Fruit fly (Drosophila melanogaster): ENCODE measurements around the gene Or65c.

Or65c gene

DNA sequence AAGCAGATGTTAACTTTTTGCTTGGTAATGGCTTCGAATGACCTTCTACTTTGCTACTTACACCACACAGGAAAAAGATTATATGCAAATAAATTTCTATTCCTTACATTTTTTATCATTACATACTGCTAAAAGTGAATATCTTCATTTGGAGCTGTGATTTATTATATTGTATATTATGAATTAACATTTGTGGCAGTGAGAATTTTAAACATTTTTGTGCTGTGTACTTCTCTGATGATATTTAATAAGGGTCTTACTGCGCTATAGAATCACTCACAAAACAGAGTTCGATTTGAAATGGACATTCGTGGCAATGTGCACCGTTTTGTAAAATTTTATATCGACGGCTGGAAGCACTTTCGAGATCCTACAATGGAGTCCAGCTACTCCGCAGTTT lies at the start of gene Or65c:
Gene Or65c (plus strand): TSS at position 301 of the 400 bp plus-strand sequence.
- TF ChIP-seq noc (tag; optimal IDR thresholded peaks at IDR 0.05): no peak

- TF ChIP-seq noc (tag; optimal IDR thresholded peaks at IDR 0.05): no peak
Observed at dm6 chr3L:6285412-6285811, 42.0 kb upstream of the Or65c start.

DNA sequence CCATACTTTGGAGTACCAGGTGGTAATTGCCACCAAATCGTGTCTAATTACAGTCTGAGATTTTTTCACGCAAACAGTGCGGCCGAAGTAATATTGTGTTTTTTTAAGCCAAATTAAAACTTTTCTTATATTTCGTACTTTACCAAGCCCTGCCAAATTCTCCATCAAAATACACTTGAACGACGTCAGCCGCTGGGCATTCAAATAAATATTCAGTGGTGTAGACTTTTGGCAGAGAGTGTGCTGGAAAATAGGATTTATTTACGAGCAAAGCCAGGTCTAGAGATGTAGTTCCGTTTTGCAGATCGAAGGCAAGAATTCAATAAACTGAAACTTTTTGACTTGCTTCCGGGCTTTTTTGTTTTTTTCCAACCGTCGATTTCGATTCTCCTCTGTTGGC lies 30.8 kb upstream of the Or65c start:
- no peak for TF ChIP-seq noc (tag; optimal IDR thresholded peaks at IDR 0.05)

DNA sequence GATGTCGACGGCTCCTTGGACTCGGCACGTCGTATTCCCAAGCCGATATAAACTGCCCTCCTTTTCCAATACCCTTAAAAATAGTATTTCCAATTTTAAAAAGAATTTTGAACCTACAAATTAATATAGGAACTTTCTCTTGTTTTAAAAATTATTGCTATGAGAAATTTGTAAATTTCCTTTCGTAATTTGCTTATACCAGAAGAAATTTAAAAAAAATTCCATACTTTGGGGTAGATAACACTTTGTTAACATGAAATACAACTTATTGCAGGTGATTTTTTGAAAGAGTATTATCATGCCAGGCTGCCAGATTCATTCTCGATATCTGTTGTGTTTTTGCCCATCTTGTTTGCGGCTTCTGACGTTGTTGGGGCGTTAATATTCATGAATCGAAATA lies 24.9 kb upstream of the Or65c start:
- TF ChIP-seq noc (tag; optimal IDR thresholded peaks at IDR 0.05): no peak

dm6 chr3L:6304859-6305258 lies 22.5 kb upstream of the Or65c start:
- no peak for TF ChIP-seq noc (tag; optimal IDR thresholded peaks at IDR 0.05)

- TF ChIP-seq noc (tag; optimal IDR thresholded peaks at IDR 0.05): no peak
Observed at dm6 chr3L:6307298-6307697, 20.1 kb upstream of the Or65c start.

- TF ChIP-seq noc (tag; optimal IDR thresholded peaks at IDR 0.05): no peak
Observed at dm6 chr3L:6308596-6308995, 18.8 kb upstream of the Or65c start.

dm6 chr3L:6309726-6310125 lies 17.7 kb upstream of the Or65c start:
- TF ChIP-seq noc (tag; optimal IDR thresholded peaks at IDR 0.05): no peak

DNA sequence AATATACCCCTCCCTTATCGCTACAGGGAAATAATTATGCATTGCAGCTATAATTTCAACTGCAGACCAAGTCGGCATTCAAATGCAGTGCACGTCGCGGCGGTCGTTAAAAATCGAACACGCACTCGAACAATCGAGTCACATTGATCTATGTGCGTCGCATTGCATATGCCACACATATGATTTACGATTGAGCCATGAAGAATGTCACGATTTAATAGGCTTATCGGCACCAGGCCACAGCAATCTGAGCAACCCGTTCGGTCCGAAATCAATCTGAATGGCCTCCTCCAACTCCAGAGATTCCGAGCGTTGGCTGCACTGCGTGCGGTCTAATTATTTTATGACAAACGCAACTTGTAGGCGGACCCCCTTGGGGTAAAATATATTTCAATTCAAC lies 16.9 kb upstream of the Or65c start:
- TF ChIP-seq noc (tag; optimal IDR thresholded peaks at IDR 0.05): no peak

DNA sequence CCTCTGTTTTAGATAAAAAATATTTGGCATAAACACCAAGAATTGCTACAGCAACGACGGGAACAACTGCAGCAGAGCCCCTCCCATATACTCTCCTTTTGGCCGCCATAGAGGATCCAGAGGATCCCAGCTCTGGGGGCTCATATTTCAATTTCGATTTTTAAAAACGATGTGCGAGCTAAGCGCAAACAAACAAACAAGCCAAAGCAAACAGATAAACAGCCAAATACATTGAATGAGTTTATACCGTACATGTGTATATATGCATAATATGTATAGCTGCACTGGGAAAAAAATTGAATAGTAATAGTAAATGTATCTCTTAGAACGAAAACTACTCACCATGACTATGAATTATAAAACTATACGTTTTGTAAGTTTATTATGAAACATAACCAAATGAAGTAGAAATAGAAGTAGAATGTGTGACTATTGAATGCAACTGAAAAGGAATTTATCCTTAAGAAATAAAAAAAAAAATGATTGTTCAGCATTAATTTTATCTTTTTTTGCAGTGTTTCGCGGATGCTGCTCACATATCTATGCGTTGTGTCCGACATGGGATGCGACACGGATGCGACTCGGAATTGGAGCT lies 15.3 kb upstream of the Or65c start:
- no peak for TF ChIP-seq noc (tag; optimal IDR thresholded peaks at IDR 0.05)

DNA sequence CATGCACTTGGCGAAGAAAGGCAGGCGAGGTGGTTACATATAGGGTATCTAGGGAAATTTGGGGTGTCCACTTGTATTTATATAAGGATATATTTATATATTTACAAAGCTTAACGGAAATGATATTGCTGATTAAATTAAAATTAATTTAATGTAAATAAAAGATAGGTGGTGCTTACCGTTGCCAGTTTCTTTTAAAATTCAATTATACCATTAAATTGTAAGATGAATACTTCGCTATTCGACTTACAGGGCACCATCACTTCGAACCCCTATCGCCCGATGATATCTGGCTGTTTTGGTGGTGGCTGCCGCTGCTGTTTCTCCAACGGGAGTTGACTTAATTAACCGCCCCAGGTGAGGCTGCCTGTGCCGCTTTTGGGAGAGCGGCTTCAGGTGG lies 11.7 kb upstream of the Or65c start:
- no peak for TF ChIP-seq noc (tag; optimal IDR thresholded peaks at IDR 0.05)

dm6 chr3L:6317494-6317893 lies 9.9 kb upstream of the Or65c start:
- no peak for TF ChIP-seq noc (tag; optimal IDR thresholded peaks at IDR 0.05)

DNA sequence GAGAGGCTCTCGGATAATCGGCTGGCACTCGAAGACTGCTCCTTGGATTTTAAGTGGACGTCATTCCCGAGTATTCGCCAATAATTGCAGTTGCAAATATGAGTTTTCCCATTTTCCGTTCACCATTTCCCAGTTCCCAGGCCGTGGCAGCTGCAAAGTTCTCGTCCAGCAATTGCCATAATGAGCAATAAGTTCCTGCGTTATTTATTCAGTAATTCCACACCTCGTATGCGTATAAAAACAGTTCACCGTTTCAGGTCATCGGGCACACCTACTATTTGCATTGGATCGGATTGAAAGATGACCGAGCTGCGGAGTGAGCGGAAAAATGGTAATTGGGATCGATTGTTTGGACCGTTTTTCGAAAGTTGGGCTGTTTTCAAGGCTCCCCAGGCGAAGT lies 7.1 kb upstream of the Or65c start, which contains the start of gene Or65a:
Gene Or65a (plus strand): TSS at position 301 of the 400 bp plus-strand sequence.
- TF ChIP-seq noc (tag; optimal IDR thresholded peaks at IDR 0.05): no peak

DNA sequence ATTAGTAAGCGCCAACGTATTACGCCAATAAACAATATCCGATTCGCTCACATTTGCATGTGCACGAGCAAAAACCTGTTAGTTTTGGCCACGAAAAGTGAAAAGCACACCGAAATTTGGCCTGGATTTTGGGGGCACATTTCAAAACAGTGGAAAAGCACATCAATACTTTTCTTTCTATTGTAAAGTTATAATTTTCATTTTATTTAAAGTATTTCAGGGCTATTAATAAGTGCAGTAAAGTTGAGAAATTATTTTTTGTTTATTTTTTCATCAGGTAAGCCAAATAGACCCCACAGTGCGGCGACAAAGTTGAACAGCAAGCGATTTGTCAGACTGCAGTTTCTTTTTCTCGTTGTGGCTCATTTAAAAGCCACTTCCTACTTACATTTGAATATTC lies 4.7 kb upstream of the Or65c start:
- TF ChIP-seq noc (tag; optimal IDR thresholded peaks at IDR 0.05): no peak

- no peak for TF ChIP-seq noc (tag; optimal IDR thresholded peaks at IDR 0.05)
Observed at dm6 chr3L:6325312-6325711, 2.1 kb upstream of the Or65c start, which contains the start of gene Or65b. Gene Or65b, plus strand, starts transcription at chr3L:6325612.

dm6 chr3L:6331399-6332111 lies 4.1 kb downstream of the Or65c start:
- no peak for TF ChIP-seq noc (tag; optimal IDR thresholded peaks at IDR 0.05)

dm6 chr3L:6336248-6336858 lies 8.9 kb downstream of the Or65c start:
- TF ChIP-seq noc (tag; optimal IDR thresholded peaks at IDR 0.05): no peak
